Worm (Caenorhabditis elegans) whole organism, L1 larva: ENCODE data around the gene R09H10.5.
A peak's percentile ranks its signal among the peaks of the same experiment; 100 is the strongest.

ENCODE experiments used
- C04F5.9 ChIP-seq: sonication (generic microtip); optimal IDR thresholded peaks from 2 replicates; lab custom pipeline; 2016; ENCODE audit warnings: missing genetic modification characterization, missing compliant biosample characterization
- C16A3.4 ChIP-seq: fragments of 150-350 bp; optimal IDR thresholded peaks from 2 replicates; lab custom pipeline; 2014; ENCODE audit warnings: missing biosample characterization, missing genetic modification characterization
- Y116A8C.19 ChIP-seq: sonication (generic microtip); optimal IDR thresholded peaks from 2 replicates; lab custom pipeline; 2016; ENCODE audit warnings: missing compliant biosample characterization, missing genetic modification characterization, borderline replicate concordance
- aha-1 ChIP-seq: fragments of 150-350 bp; optimal IDR thresholded peaks from 2 replicates; lab custom pipeline; 2014; ENCODE audit warnings: missing biosample characterization, missing genetic modification characterization
- ama-1 ChIP-seq: fragments of 150-350 bp; optimal IDR thresholded peaks from 2 replicates; lab custom pipeline; 2014
- ceh-8 ChIP-seq: fragments of 200-800 bp; sonication (Bioruptor generic); optimal IDR thresholded peaks from 2 replicates; lab custom pipeline; 2018; ENCODE audit warnings: mild to moderate bottlenecking, missing genetic modification characterization, moderate library complexity, missing compliant biosample characterization
- dsc-1 ChIP-seq: sonication (generic microtip); optimal IDR thresholded peaks from 2 replicates; lab custom pipeline; 2016; ENCODE audit warnings: mild to moderate bottlenecking, missing genetic modification characterization, missing compliant biosample characterization
- efl-3 ChIP-seq: fragments of 200-800 bp; sonication (Bioruptor generic); optimal IDR thresholded peaks from 2 replicates; lab custom pipeline; 2018; ENCODE audit warnings: mild to moderate bottlenecking, missing genetic modification characterization, missing compliant biosample characterization
- egl-13 ChIP-seq: sonication (generic microtip); optimal IDR thresholded peaks from 2 replicates; lab custom pipeline; 2016; ENCODE audit warnings: missing genotype, missing genetic modification reagents, missing genetic modification characterization, missing compliant biosample characterization
- elt-2 ChIP-seq: sonication (generic microtip); optimal IDR thresholded peaks from 2 replicates; lab custom pipeline; 2016; ENCODE audit warnings: missing genetic modification characterization, mild to moderate bottlenecking, inconsistent platforms, missing compliant biosample characterization, missing genetic modification reagents
- elt-3 ChIP-seq, 6 experiments: fragments of 150-350 bp in 1 of 6; sonication (generic microtip); optimal IDR thresholded peaks; 2 replicates each; lab custom pipeline; 2017 to 2018; ENCODE audit warnings: missing biosample characterization in 6 of 6, missing genetic modification characterization in 6 of 6, inconsistent platforms in 1 of 6
- fkh-8 ChIP-seq: sonication (generic microtip); optimal IDR thresholded peaks from 2 replicates; lab custom pipeline; 2016; ENCODE audit warnings: mild to moderate bottlenecking, missing genetic modification characterization, missing compliant biosample characterization
- fos-1 ChIP-seq: fragments of 150-350 bp; optimal IDR thresholded peaks from 2 replicates; lab custom pipeline; 2014; ENCODE audit warnings: missing biosample characterization, missing genetic modification characterization
- hlh-17 ChIP-seq: fragments of 200-800 bp; sonication (Bioruptor generic); optimal IDR thresholded peaks from 2 replicates; lab custom pipeline; 2018; ENCODE audit warnings: missing genetic modification characterization, mild to moderate bottlenecking, missing compliant biosample characterization, moderate library complexity, borderline replicate concordance
- hlh-4 ChIP-seq: sonication (generic microtip); optimal IDR thresholded peaks from 2 replicates; lab custom pipeline; 2016; ENCODE audit warnings: mild to moderate bottlenecking, missing genetic modification characterization, missing compliant biosample characterization
- irx-1 ChIP-seq: sonication (generic microtip); optimal IDR thresholded peaks from 2 replicates; lab custom pipeline; 2016; ENCODE audit warnings: missing genetic modification characterization, missing compliant biosample characterization
- isw-1 ChIP-seq: fragments of 200-800 bp; sonication (Bioruptor generic); IDR thresholded peaks from 2 replicates; pipeline ENCODE4 v1.3.6; 2022; ENCODE audit warnings: missing genetic modification characterization, missing compliant biosample characterization
- lin-13 ChIP-seq: fragments of 150-350 bp; optimal IDR thresholded peaks from 2 replicates; lab custom pipeline; 2014; ENCODE audit warnings: missing biosample characterization, missing genetic modification reagents, missing genetic modification characterization
- lin-15B ChIP-seq: fragments of 150-350 bp; sonication (generic microtip); optimal IDR thresholded peaks from 3 replicates; lab custom pipeline; 2014; ENCODE audit warnings: missing biosample characterization, missing genetic modification characterization
- mab-9 ChIP-seq: fragments of 200-800 bp; sonication (Bioruptor generic); IDR thresholded peaks from 2 replicates; pipeline ENCODE4 v1.3.6; 2022; ENCODE audit warnings: missing genetic modification reagents, missing genetic modification characterization, missing compliant biosample characterization
- mep-1 ChIP-seq: fragments of 150-350 bp; optimal IDR thresholded peaks from 2 replicates; lab custom pipeline; 2014; ENCODE audit warnings: missing biosample characterization, missing genetic modification characterization
- nhr-12 ChIP-seq: sonication (generic microtip); optimal IDR thresholded peaks from 2 replicates; lab custom pipeline; 2017; ENCODE audit warnings: missing biosample characterization, missing genetic modification characterization
- nhr-28 ChIP-seq: fragments of 150-350 bp; optimal IDR thresholded peaks from 2 replicates; lab custom pipeline; 2014; ENCODE audit warnings: missing biosample characterization, missing genetic modification characterization
- nhr-71 ChIP-seq: sonication (generic microtip); optimal IDR thresholded peaks from 2 replicates; lab custom pipeline; 2016; ENCODE audit warnings: mild to moderate bottlenecking, missing genetic modification characterization, moderate library complexity, missing compliant biosample characterization
- nhr-85 ChIP-seq: sonication (generic microtip); peaks from one replicate; lab custom pipeline; 2016; ENCODE audit warnings: missing genetic modification characterization, inconsistent platforms, missing compliant biosample characterization
- pqm-1 ChIP-seq: sonication (generic microtip); optimal IDR thresholded peaks from 3 replicates; lab custom pipeline; 2017; ENCODE audit warnings: missing biosample characterization, missing genetic modification characterization
- rnt-1 ChIP-seq: sonication (generic microtip); optimal IDR thresholded peaks from 2 replicates; lab custom pipeline; 2016; ENCODE audit warnings: mild to moderate bottlenecking, missing genetic modification characterization, moderate library complexity, missing compliant biosample characterization
- snu-23 ChIP-seq: sonication (generic microtip); optimal IDR thresholded peaks from 2 replicates; lab custom pipeline; 2016; ENCODE audit warnings: missing genetic modification characterization, missing compliant biosample characterization
- sup-37 ChIP-seq: fragments of 200-800 bp; sonication (Bioruptor generic); optimal IDR thresholded peaks from 2 replicates; lab custom pipeline; 2018; ENCODE audit warnings: mild to moderate bottlenecking, missing genetic modification characterization, missing compliant biosample characterization
- swsn-7 ChIP-seq: sonication (generic microtip); optimal IDR thresholded peaks from 2 replicates; lab custom pipeline; 2016; ENCODE audit warnings: missing genetic modification characterization, missing compliant biosample characterization
- tbx-2 ChIP-seq: sonication (generic microtip); optimal IDR thresholded peaks from 2 replicates; lab custom pipeline; 2016; ENCODE audit warnings: missing genetic modification characterization, missing compliant biosample characterization
- tlp-1 ChIP-seq: fragments of 150-350 bp; optimal IDR thresholded peaks from 2 replicates; lab custom pipeline; 2014; ENCODE audit warnings: missing biosample characterization, missing genetic modification characterization
- unc-130 ChIP-seq: fragments of 150-350 bp; optimal IDR thresholded peaks from 2 replicates; lab custom pipeline; 2017; ENCODE audit warnings: missing biosample characterization, missing genetic modification characterization, inconsistent platforms
- vab-15 ChIP-seq: sonication (generic microtip); optimal IDR thresholded peaks from 2 replicates; lab custom pipeline; 2017; ENCODE audit warnings: missing genotype, mild to moderate bottlenecking, missing genetic modification characterization, missing compliant biosample characterization
- xbp-1 ChIP-seq: sonication (generic microtip); optimal IDR thresholded peaks from 2 replicates; lab custom pipeline; 2016; ENCODE audit warnings: missing genetic modification characterization, missing compliant biosample characterization
- ztf-4 ChIP-seq: fragments of 150-350 bp; optimal IDR thresholded peaks from 2 replicates; lab custom pipeline; 2014; ENCODE audit warnings: missing biosample characterization, missing genetic modification characterization

Gene R09H10.5

DNA sequence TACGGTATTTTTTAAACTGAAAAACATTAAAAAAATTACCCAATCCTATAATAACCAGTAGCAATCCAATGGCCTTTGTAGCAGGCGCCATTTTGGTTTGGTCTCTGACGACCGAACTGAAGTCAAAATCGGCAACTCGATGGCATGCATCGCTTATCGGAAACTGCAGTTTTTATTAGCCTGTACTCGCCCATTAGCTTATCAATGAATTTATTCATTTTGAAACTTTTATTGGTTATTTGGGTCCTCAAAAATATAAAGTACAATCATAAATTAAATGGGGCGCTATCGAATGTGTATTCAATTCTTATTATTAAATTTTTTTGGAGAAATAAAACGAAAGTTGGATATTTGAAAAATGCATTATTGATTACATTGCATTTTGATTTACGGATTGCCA is at the start of gene R09H10.5:
R09H10.5 (minus strand) TSS at position 106 of the 400 bp plus-strand sequence.
- TF ChIP-seq elt-2 (tag; lab: Kevin White, UChicago) (peak; percentile 60), tlp-1 (peak; percentile 58), fkh-8 (tag; lab: Kevin White, UChicago) (no peak)

ce11 chrIV:10668561-10668960 is 39.9 kb upstream of the R09H10.5 start:
- TF ChIP-seq sup-37 (GFP tag; lab: Kevin White, UChicago), result no peak
- TF ChIP-seq C16A3.4 (tag; lab: Kevin White, UChicago), result no peak
- TF ChIP-seq swsn-7 (tag; lab: Kevin White, UChicago), result no peak
- no peak for TF ChIP-seq nhr-12
- no peak for TF ChIP-seq elt-3 (tag; optimal IDR thresholded peaks at IDR 0.05; lab: Kevin White, UChicago)
- TF ChIP-seq fkh-8 (tag; lab: Kevin White, UChicago), result no peak
- no peak for TF ChIP-seq mep-1
- TF ChIP-seq hlh-17 (GFP tag; lab: Kevin White, UChicago), result no peak
- TF ChIP-seq snu-23 (GFP tag; lab: Kevin White, UChicago), result no peak
- no peak for TF ChIP-seq isw-1
- no peak for TF ChIP-seq efl-3 (GFP tag; lab: Kevin White, UChicago)
- TF ChIP-seq aha-1 (tag; lab: Kevin White, UChicago), result no peak

- TF ChIP-seq lin-13 (no peak), rnt-1 (tag; lab: Kevin White, UChicago) (peak; percentile 11), ceh-8 (GFP tag; lab: Kevin White, UChicago) (no peak), irx-1 (no peak), vab-15 (tag; lab: Kevin White, UChicago) (no peak)
These were observed 37.9 kb upstream of the R09H10.5 start, which contains the start of gene epi-1 for ce11 chrIV:10666523-10666922. Gene epi-1 (plus strand): TSS chrIV:10666823.

- TF ChIP-seq nhr-12 (no peak), nhr-85 (tag; lab: Kevin White, UChicago) (no peak), C04F5.9 (tag; lab: Kevin White, UChicago) (no peak), efl-3 (GFP tag; lab: Kevin White, UChicago) (no peak), unc-130 (tag; lab: Kevin White, UChicago) (no peak), Y116A8C.19 (tag; lab: Kevin White, UChicago) (no peak), mab-9 (GFP tag; lab: Robert Waterston, UW) (no peak), fos-1 (tag; lab: Kevin White, UChicago) (no peak), nhr-28 (tag; lab: Kevin White, UChicago) (no peak), mep-1 (no peak), ama-1 (lab: Kevin White, UChicago) (no peak), ztf-4 (tag; lab: Kevin White, UChicago) (no peak), egl-13 (tag; lab: Kevin White, UChicago) (no peak), nhr-71 (no peak), lin-15B (tag; lab: Kevin White, UChicago) (no peak), pqm-1 (tag; lab: Kevin White, UChicago) (no peak), irx-1 (no peak)
These were observed 35.5 kb upstream of the R09H10.5 start, which contains the start of gene K08C7.7 for ce11 chrIV:10664134-10664533. Gene K08C7.7 (plus strand): TSS chrIV:10664434.

ce11 chrIV:10661760-10662159 is 33.1 kb upstream of the R09H10.5 start, which contains the start of gene fmo-1:
Gene fmo-1 (plus strand): TSS chrIV:10661857.
- TF ChIP-seq hlh-4 (no peak), dsc-1 (tag; lab: Kevin White, UChicago) (no peak), elt-2 (tag; lab: Kevin White, UChicago) (peak; percentile 23), tbx-2 (tag; lab: Kevin White, UChicago) (no peak), ceh-8 (GFP tag; lab: Kevin White, UChicago) (no peak), xbp-1 (tag; lab: Kevin White, UChicago) (no peak)
